Worm (Caenorhabditis elegans) whole organism, L3 larva: Measurements from ENCODE around the gene hum-5.
A peak's percentile ranks its signal among the peaks of the same experiment; 100 is the strongest.

Experiments
- R02D3.7 ChIP-seq: fragments of 150-350 bp; optimal IDR thresholded peaks from 2 replicates; lab custom pipeline; 2014; ENCODE audit warnings: missing biosample characterization, missing genetic modification characterization
- aly-2 ChIP-seq: fragments of 150-350 bp; optimal IDR thresholded peaks from 2 replicates; lab custom pipeline; 2014; ENCODE audit warnings: missing biosample characterization, missing genetic modification characterization
- ceh-16 ChIP-seq: sonication (generic microtip); optimal IDR thresholded peaks from 2 replicates; lab custom pipeline; 2017; ENCODE audit warnings: missing biosample characterization, missing genetic modification characterization
- ceh-82 ChIP-seq: fragments of 150-350 bp; optimal IDR thresholded peaks from 2 replicates; lab custom pipeline; 2014; ENCODE audit warnings: missing biosample characterization, missing genetic modification characterization
- daf-12 ChIP-seq: fragments of 150-350 bp; optimal IDR thresholded peaks from 2 replicates; lab custom pipeline; 2014; ENCODE audit warnings: missing biosample characterization, missing genetic modification reagents, missing genetic modification characterization
- egl-5 ChIP-seq: fragments of 150-350 bp; optimal IDR thresholded peaks from 2 replicates; lab custom pipeline; 2017; ENCODE audit warnings: missing biosample characterization, missing genetic modification reagents, missing genetic modification characterization, inconsistent platforms
- elt-2 ChIP-seq: sonication (generic microtip); optimal IDR thresholded peaks from 2 replicates; lab custom pipeline; 2016; ENCODE audit warnings: missing genetic modification reagents, mild to moderate bottlenecking, missing genetic modification characterization, missing compliant biosample characterization
- elt-3 ChIP-seq, 3 experiments: fragments of 150-350 bp in 1 of 3; sonication (generic microtip) in 2 of 3; optimal IDR thresholded peaks; 2 replicates in 2 of 3; 4 replicates in 1 of 3; lab custom pipeline; 2014 to 2017; ENCODE audit warnings: missing biosample characterization in 3 of 3, missing genetic modification characterization in 3 of 3
- eor-1 ChIP-seq, 2 experiments: fragments of 150-350 bp; optimal IDR thresholded peaks; 2 replicates each; lab custom pipeline; 2014 to 2018; ENCODE audit warnings: missing biosample characterization in 2 of 2, missing genetic modification characterization in 2 of 2
- fkh-10 ChIP-seq: sonication (generic microtip); optimal IDR thresholded peaks from 2 replicates; lab custom pipeline; 2017; ENCODE audit warnings: missing biosample characterization, missing genetic modification reagents, missing genetic modification characterization
- hmg-11 ChIP-seq: sonication (generic microtip); optimal IDR thresholded peaks from 2 replicates; lab custom pipeline; 2016; ENCODE audit warnings: missing genetic modification characterization, missing compliant biosample characterization
- jun-1 ChIP-seq: fragments of 150-350 bp; optimal IDR thresholded peaks from 2 replicates; lab custom pipeline; 2014; ENCODE audit warnings: missing biosample characterization, missing genetic modification reagents, missing genetic modification characterization
- lin-15B ChIP-seq: fragments of 150-350 bp; optimal IDR thresholded peaks from 2 replicates; lab custom pipeline; 2014; ENCODE audit warnings: missing biosample characterization, missing genetic modification characterization
- lin-39 ChIP-seq: fragments of 150-350 bp; optimal IDR thresholded peaks from 2 replicates; lab custom pipeline; 2018; ENCODE audit warnings: missing biosample characterization, missing genetic modification reagents, missing genetic modification characterization
- lsy-12 ChIP-seq: sonication (generic microtip); optimal IDR thresholded peaks from 2 replicates; lab custom pipeline; 2016; ENCODE audit warnings: mild to moderate bottlenecking, missing genetic modification characterization, missing compliant biosample characterization
- mdl-1 ChIP-seq: fragments of 150-350 bp; optimal IDR thresholded peaks from 2 replicates; lab custom pipeline; 2014; ENCODE audit warnings: missing biosample characterization, missing genetic modification characterization
- nfya-1 ChIP-seq: sonication (generic microtip); optimal IDR thresholded peaks from 2 replicates; lab custom pipeline; 2017; ENCODE audit warnings: missing genetic modification characterization, mild to moderate bottlenecking, missing compliant biosample characterization, antibody characterized with exemption, moderate library complexity; ENCODE audit not compliant: insufficient read depth
- nhr-11 ChIP-seq: fragments of 150-350 bp; optimal IDR thresholded peaks from 2 replicates; lab custom pipeline; 2014; ENCODE audit warnings: missing biosample characterization, missing genetic modification characterization
- nhr-12 ChIP-seq: fragments of 150-350 bp; optimal IDR thresholded peaks from 2 replicates; lab custom pipeline; 2014; ENCODE audit warnings: missing biosample characterization, missing genetic modification characterization
- nhr-23 ChIP-seq: fragments of 150-350 bp; optimal IDR thresholded peaks from 2 replicates; lab custom pipeline; 2014; ENCODE audit warnings: missing biosample characterization, missing genetic modification reagents, missing genetic modification characterization
- nhr-25 ChIP-seq: sonication (generic microtip); optimal IDR thresholded peaks from 2 replicates; lab custom pipeline; 2017; ENCODE audit warnings: missing biosample characterization, missing genetic modification characterization
- nhr-28 ChIP-seq: fragments of 150-350 bp; optimal IDR thresholded peaks from 2 replicates; lab custom pipeline; 2014; ENCODE audit warnings: missing biosample characterization, missing genetic modification characterization
- nhr-43 ChIP-seq: sonication (generic microtip); optimal IDR thresholded peaks from 2 replicates; lab custom pipeline; 2016; ENCODE audit warnings: mild to moderate bottlenecking, missing genetic modification characterization, missing compliant biosample characterization; ENCODE audit not compliant: poor library complexity, severe bottlenecking
- nhr-67 ChIP-seq: fragments of 150-350 bp; optimal IDR thresholded peaks from 2 replicates; lab custom pipeline; 2014; ENCODE audit warnings: missing biosample characterization, missing genetic modification characterization
- nhr-77 ChIP-seq: fragments of 150-350 bp; optimal IDR thresholded peaks from 2 replicates; lab custom pipeline; 2014; ENCODE audit warnings: missing biosample characterization, missing genetic modification characterization
- pha-4 ChIP-seq: fragments of 150-350 bp; optimal IDR thresholded peaks from 2 replicates; lab custom pipeline; 2014; ENCODE audit warnings: missing biosample characterization, missing genetic modification reagents, missing genetic modification characterization
- pqm-1 ChIP-seq: fragments of 150-350 bp; optimal IDR thresholded peaks from 2 replicates; lab custom pipeline; 2017; ENCODE audit warnings: missing biosample characterization, missing genetic modification characterization, inconsistent platforms
- sea-2 ChIP-seq: fragments of 150-350 bp; sonication (generic microtip); optimal IDR thresholded peaks from 4 replicates; lab custom pipeline; 2014; ENCODE audit warnings: missing biosample characterization, missing genetic modification reagents, missing genetic modification characterization
- skn-1 ChIP-seq: fragments of 150-350 bp; optimal IDR thresholded peaks from 2 replicates; lab custom pipeline; 2014; ENCODE audit warnings: missing biosample characterization, missing genetic modification characterization
- snpc-4 ChIP-seq: fragments of 150-350 bp; optimal IDR thresholded peaks from 2 replicates; lab custom pipeline; 2014; ENCODE audit warnings: missing biosample characterization, missing genetic modification characterization
- tbx-2 ChIP-seq: sonication (generic microtip); optimal IDR thresholded peaks from 2 replicates; lab custom pipeline; 2016; ENCODE audit warnings: mild to moderate bottlenecking, missing genetic modification characterization, missing compliant biosample characterization
- unc-39 ChIP-seq: sonication (generic microtip); optimal IDR thresholded peaks from 4 replicates; lab custom pipeline; 2017; ENCODE audit warnings: missing biosample characterization, missing genetic modification characterization
- unc-62 ChIP-seq: fragments of 150-350 bp; sonication (generic microtip); optimal IDR thresholded peaks from 4 replicates; lab custom pipeline; 2014; ENCODE audit warnings: missing biosample characterization, missing genetic modification reagents, missing genetic modification characterization
- zag-1 ChIP-seq: fragments of 150-350 bp; optimal IDR thresholded peaks from 2 replicates; lab custom pipeline; 2014; ENCODE audit warnings: missing biosample characterization, missing genetic modification characterization
- ztf-4 ChIP-seq: fragments of 150-350 bp; optimal IDR thresholded peaks from 2 replicates; lab custom pipeline; 2014; ENCODE audit warnings: missing biosample characterization, missing genetic modification characterization

Gene hum-5

ce11 chrIII:4012036-4012435, 24.6 kb downstream of the hum-5 start, which contains the start of gene C36E8.4:
Gene C36E8.4 (plus strand): TSS chrIII:4012336.
- TF ChIP-seq nhr-43 (tag; lab: Kevin White, UChicago): no peak
- TF ChIP-seq aly-2: no peak
- no peak for TF ChIP-seq pha-4
- TF ChIP-seq mdl-1: no peak
- no peak for TF ChIP-seq R02D3.7 (tag; lab: Kevin White, UChicago)
- TF ChIP-seq nhr-67 (tag; lab: Kevin White, UChicago): no peak
- TF ChIP-seq zag-1: no peak
- TF ChIP-seq tbx-2 (tag; lab: Kevin White, UChicago): no peak
- TF ChIP-seq snpc-4 (tag; lab: Kevin White, UChicago): no peak
- TF ChIP-seq fkh-10 (GFP tag; lab: Kevin White, UChicago): no peak

ce11 chrIII:4010987-4011386, 25.7 kb downstream of the hum-5 start:
- TF ChIP-seq nfya-1 (tag; lab: Kevin White, UChicago) (no peak), ztf-4 (tag; lab: Kevin White, UChicago) (no peak), elt-2 (tag; lab: Kevin White, UChicago) (peak; percentile 46), pqm-1 (tag; lab: Kevin White, UChicago) (peak; percentile 27), eor-1 (tag; optimal IDR thresholded peaks at IDR 0.05; lab: Kevin White, UChicago) (no peak), nhr-11 (tag; lab: Kevin White, UChicago) (no peak)

ce11 chrIII:4010168-4010567, 26.5 kb downstream of the hum-5 start:
- TF ChIP-seq nhr-25 (tag; lab: Kevin White, UChicago) (peak; percentile 22), aly-2 (no peak), ztf-4 (tag; lab: Kevin White, UChicago) (no peak), nfya-1 (tag; lab: Kevin White, UChicago) (peak; percentile 17), hmg-11 (tag; lab: Kevin White, UChicago) (peak; percentile 64), lin-39 (peak; percentile 67)

ce11 chrIII:4009181-4009580, 27.5 kb downstream of the hum-5 start:
- TF ChIP-seq nfya-1 (tag; lab: Kevin White, UChicago): peak; percentile 86
- no peak for TF ChIP-seq nhr-67 (tag; lab: Kevin White, UChicago)
- TF ChIP-seq jun-1 (tag; lab: Kevin White, UChicago): no peak

- no peak for TF ChIP-seq sea-2 (GFP tag; lab: Kevin White, UChicago)
Measured at ce11 chrIII:4007017-4007416, 29.6 kb downstream of the hum-5 start.

- TF ChIP-seq elt-2 (tag; lab: Kevin White, UChicago) (no peak), egl-5 (peak; percentile 19), skn-1 (no peak), nfya-1 (tag; lab: Kevin White, UChicago) (peak; percentile 57), lin-39 (peak; percentile 24), ceh-16 (no peak), zag-1 (no peak), unc-39 (tag; lab: Kevin White, UChicago) (no peak), fkh-10 (GFP tag; lab: Kevin White, UChicago) (peak; percentile 70), nhr-28 (tag; lab: Kevin White, UChicago) (no peak), R02D3.7 (tag; lab: Kevin White, UChicago) (no peak)
- TF ChIP-seq, all 47 proteins: peak for 4
Measured at ce11 chrIII:4005446-4006192, 31.0 kb downstream of the hum-5 start, which contains the start of gene pxd-1. Gene pxd-1 (plus strand): TSS chrIII:4006142.

- TF ChIP-seq nhr-28 (tag; lab: Kevin White, UChicago) (no peak), nfya-1 (tag; lab: Kevin White, UChicago) (peak; percentile 85), pha-4 (peak; percentile 96), unc-62 (GFP tag; lab: Kevin White, UChicago) (no peak), elt-2 (tag; lab: Kevin White, UChicago) (peak; percentile 90), zag-1 (no peak), hmg-11 (tag; lab: Kevin White, UChicago) (peak; percentile 88), daf-12 (tag; lab: Kevin White, UChicago) (no peak), skn-1 (peak; percentile 76), nhr-12 (no peak), sea-2 (GFP tag; lab: Kevin White, UChicago) (peak; percentile 21), eor-1 (tag; optimal IDR thresholded peaks at IDR 0.05; lab: Kevin White, UChicago) (no peak), aly-2 (no peak), lin-39 (peak; percentile 68), nhr-11 (tag; lab: Kevin White, UChicago) (no peak), ceh-16 (no peak), pqm-1 (tag; lab: Kevin White, UChicago) (peak; percentile 95), elt-3 (tag; optimal IDR thresholded peaks at IDR 0.05; lab: Kevin White, UChicago) (no peak), nhr-67 (tag; lab: Kevin White, UChicago) (no peak), nhr-77 (tag; lab: Kevin White, UChicago) (peak; percentile 52), lsy-12 (tag; lab: Kevin White, UChicago) (peak; percentile 83), ceh-82 (tag; lab: Kevin White, UChicago) (no peak), nhr-23 (tag; lab: Kevin White, UChicago) (peak; percentile 84), lin-15B (tag; lab: Kevin White, UChicago) (peak; percentile 78), ztf-4 (tag; lab: Kevin White, UChicago) (no peak)
Measured at ce11 chrIII:4004064-4004580, 32.5 kb downstream of the hum-5 start, which contains the start of gene tif-1A. Gene tif-1A (minus strand): TSS chrIII:4004114.
